Fruit fly (Drosophila melanogaster): ENCODE data around the gene CG46448.

Gene CG46448

dm6 chr2L:2432809-2433493 is 41.5 kb downstream of the CG46448 start:
- peak; percentile 59 for TF ChIP-seq CG32006 (GFP tag; optimal IDR thresholded peaks at IDR 0.05)
- peak; percentile 33 for TF ChIP-seq esn (GFP tag; optimal IDR thresholded peaks at IDR 0.05)
- no peak for TF ChIP-seq Smox (GFP tag; optimal IDR thresholded peaks at IDR 0.05)
- peak in 1 of 2 experiments; percentile 69 for TF ChIP-seq salr (GFP tag; optimal IDR thresholded peaks at IDR 0.05)
- peak; percentile 50 for TF ChIP-seq CG11294 (GFP tag; IDR thresholded peaks at IDR 0.05)
- TF ChIP-seq fd59A (GFP tag; optimal IDR thresholded peaks at IDR 0.05) = peak; percentile 44
- TF ChIP-seq topi (GFP tag; optimal IDR thresholded peaks at IDR 0.05) = no peak
- no peak for TF ChIP-seq Met (GFP tag; optimal IDR thresholded peaks at IDR 0.05)
- peak; percentile 42 for TF ChIP-seq CG6276 (GFP tag; optimal IDR thresholded peaks at IDR 0.05)
- peak; percentile 54 for TF ChIP-seq Gug (GFP tag; IDR thresholded peaks at IDR 0.05)
- TF ChIP-seq acj6 (GFP tag; optimal IDR thresholded peaks at IDR 0.05) = peak; percentile 37
- TF ChIP-seq svp (GFP tag) = peak; percentile 24
- TF ChIP-seq CG3919 (GFP tag; optimal IDR thresholded peaks at IDR 0.05) = peak; percentile 23
- TF ChIP-seq cyc (GFP tag; optimal IDR thresholded peaks at IDR 0.05) = no peak
- peak; percentile 72 for TF ChIP-seq CG15336 (GFP tag; IDR thresholded peaks at IDR 0.05)
- peak; percentile 29 for TF ChIP-seq CG6792 (GFP tag; optimal IDR thresholded peaks at IDR 0.05)
- TF ChIP-seq dac (GFP tag; optimal IDR thresholded peaks at IDR 0.05) = peak; percentile 25
- TF ChIP-seq Sox14 (GFP tag; optimal IDR thresholded peaks at IDR 0.05) = peak; percentile 31
- peak; percentile 49 for TF ChIP-seq CG1621 (tag; optimal IDR thresholded peaks at IDR 0.05)
- TF ChIP-seq lz (GFP tag; optimal IDR thresholded peaks at IDR 0.05) = no peak
- TF ChIP-seq CG10669 (GFP tag; optimal IDR thresholded peaks at IDR 0.05) = peak; percentile 71
- peak; percentile 32 for TF ChIP-seq Sox102F (GFP tag; optimal IDR thresholded peaks at IDR 0.05)
- peak; percentile 9 for TF ChIP-seq Eip75B (GFP tag; optimal IDR thresholded peaks at IDR 0.05)
- peak; percentile 10 for TF ChIP-seq vri (GFP tag; optimal IDR thresholded peaks at IDR 0.05)
- peak; percentile 32 for TF ChIP-seq CG9139 (GFP tag; optimal IDR thresholded peaks at IDR 0.05)
- TF ChIP-seq achi (GFP tag; optimal IDR thresholded peaks at IDR 0.05) = peak; percentile 68
- TF ChIP-seq Eip78C (GFP tag) = peak; percentile 75
- peak; percentile 24 to 37 for TF ChIP-seq ss (GFP tag; optimal IDR thresholded peaks at IDR 0.05)
- TF ChIP-seq net (GFP tag; optimal IDR thresholded peaks at IDR 0.05) = peak; percentile 57
- TF ChIP-seq CG6808 (GFP tag; optimal IDR thresholded peaks at IDR 0.05) = peak; percentile 43
- no peak for TF ChIP-seq Sox15 (GFP tag; optimal IDR thresholded peaks at IDR 0.05)
- no peak for TF ChIP-seq CG4318 (GFP tag; optimal IDR thresholded peaks at IDR 0.05)
- peak; percentile 77 for TF ChIP-seq OdsH (GFP tag; optimal IDR thresholded peaks at IDR 0.05)
- peak; percentile 76 for TF ChIP-seq CG3032 (tag; optimal IDR thresholded peaks at IDR 0.05)
- no peak for TF ChIP-seq Hr38 (GFP tag; optimal IDR thresholded peaks at IDR 0.05)
- TF ChIP-seq CG11762 (GFP tag; optimal IDR thresholded peaks at IDR 0.05; ENCODE audit: insufficient read depth) = peak; percentile 64
- TF ChIP-seq Eip93F (GFP tag; optimal IDR thresholded peaks at IDR 0.05) = no peak
- TF ChIP-seq CG16779 (tag; optimal IDR thresholded peaks at IDR 0.05) = peak; percentile 37
- TF ChIP-seq spab (GFP tag; optimal IDR thresholded peaks at IDR 0.05) = peak; percentile 49
- TF ChIP-seq CG8319 (GFP tag; optimal IDR thresholded peaks at IDR 0.05) = peak; percentile 43
- TF ChIP-seq CG6854 (GFP tag; optimal IDR thresholded peaks at IDR 0.05) = no peak
- TF ChIP-seq CG6163 (GFP tag; IDR thresholded peaks at IDR 0.05) = peak; percentile 62; the same call in 2 of the 3 replicates
- TF ChIP-seq CG31627 (GFP tag; optimal IDR thresholded peaks at IDR 0.05) = no peak
- no peak for TF ChIP-seq CG11902 (GFP tag; optimal IDR thresholded peaks at IDR 0.05)
- TF ChIP-seq eg (GFP tag; IDR thresholded peaks at IDR 0.05) = peak; percentile 73
- TF ChIP-seq dsx (GFP tag; optimal IDR thresholded peaks at IDR 0.05; ENCODE audit: poor library complexity, severe bottlenecking) = peak; percentile 30
- no peak for TF ChIP-seq fkh (GFP tag; optimal IDR thresholded peaks at IDR 0.05)
- peak; percentile 62 for TF ChIP-seq CG8632 (GFP tag; optimal IDR thresholded peaks at IDR 0.05)
- peak; percentile 80 for TF ChIP-seq CG8119 (GFP tag; IDR thresholded peaks at IDR 0.05)
- peak; percentile 51 for TF ChIP-seq CG34406 (GFP tag; optimal IDR thresholded peaks at IDR 0.05)
- no peak for TF ChIP-seq Lpt (GFP tag; optimal IDR thresholded peaks at IDR 0.05)
